Fruit fly (Drosophila melanogaster): ENCODE results near the gene t.

t gene

dm6 chrX:9250161-9250831 lies 27.2 kb upstream of the t start, which contains the start of gene CG17754 (continued):
- TF ChIP-seq trh (GFP tag; optimal IDR thresholded peaks at IDR 0.05) (no peak), sima (GFP tag; optimal IDR thresholded peaks at IDR 0.05) (no peak), jumu (GFP tag; optimal IDR thresholded peaks at IDR 0.05) (no peak), CG8290 (GFP tag; optimal IDR thresholded peaks at IDR 0.05) (peak; percentile 9), CG8290 (tag; optimal IDR thresholded peaks at IDR 0.05) (no peak), CG10959 (GFP tag; IDR thresholded peaks at IDR 0.05) (no peak), CG13624 (GFP tag; optimal IDR thresholded peaks at IDR 0.05) (no peak), sd (tag; optimal IDR thresholded peaks at IDR 0.05) (peak; percentile 85), CG3163 (GFP tag; optimal IDR thresholded peaks at IDR 0.05) (no peak), bbx (GFP tag; IDR thresholded peaks at IDR 0.05; ENCODE audit: partially characterized antibody) (no peak), CG13424 (tag; optimal IDR thresholded peaks at IDR 0.05) (no peak), CG12659 (GFP tag; optimal IDR thresholded peaks at IDR 0.05) (peak; percentile 27), bigmax (GFP tag; optimal IDR thresholded peaks at IDR 0.05) (no peak), CG9437 (GFP tag; optimal IDR thresholded peaks at IDR 0.05) (no peak), fd102C (GFP tag; optimal IDR thresholded peaks at IDR 0.05) (no peak), CG12219 (GFP tag; optimal IDR thresholded peaks at IDR 0.05) (no peak), ci (GFP tag; IDR thresholded peaks at IDR 0.05) (no peak), al (GFP tag; IDR thresholded peaks at IDR 0.05) (no peak), CG17385 (GFP tag; optimal IDR thresholded peaks at IDR 0.05) (no peak), mld (GFP tag; IDR thresholded peaks at IDR 0.05; ENCODE audit: partially characterized antibody) (no peak), CG3281 (GFP tag; optimal IDR thresholded peaks at IDR 0.05) (no peak), CrebB (tag; optimal IDR thresholded peaks at IDR 0.05) (no peak), CG17568 (GFP tag; optimal IDR thresholded peaks at IDR 0.05) (no peak), CG34376 (GFP tag; optimal IDR thresholded peaks at IDR 0.05) (no peak), CG4424 (GFP tag; optimal IDR thresholded peaks at IDR 0.05) (no peak), bowl (GFP tag; IDR thresholded peaks at IDR 0.05) (no peak), Opbp (GFP tag; IDR thresholded peaks at IDR 0.05; ENCODE audit: partially characterized antibody) (no peak), gt (GFP tag; IDR thresholded peaks at IDR 0.05) (no peak), Trl (optimal IDR thresholded peaks at IDR 0.05) (no peak), Trl (GFP tag; optimal IDR thresholded peaks at IDR 0.05) (no peak), crp (GFP tag; optimal IDR thresholded peaks at IDR 0.05) (peak; percentile 21 to 83), dm (GFP tag; optimal IDR thresholded peaks at IDR 0.05) (no peak), Ravus (GFP tag; IDR thresholded peaks at IDR 0.05) (no peak), cad (GFP tag; optimal IDR thresholded peaks at IDR 0.05) (no peak), CG43689 (GFP tag; IDR thresholded peaks at IDR 0.05) (no peak), CG7357 (GFP tag; IDR thresholded peaks at IDR 0.05) (no peak), Abd-B (GFP tag; optimal IDR thresholded peaks at IDR 0.05) (no peak), D19B (GFP tag; optimal IDR thresholded peaks at IDR 0.05) (no peak), zfh1 (GFP tag; IDR thresholded peaks at IDR 0.05) (no peak), CG9797 (GFP tag; optimal IDR thresholded peaks at IDR 0.05) (peak; percentile 78), chif (GFP tag; optimal IDR thresholded peaks at IDR 0.05) (no peak), CG14710 (tag; optimal IDR thresholded peaks at IDR 0.05) (peak; percentile 47), Atf-2 (GFP tag; optimal IDR thresholded peaks at IDR 0.05) (no peak), CG7963 (GFP tag; IDR thresholded peaks at IDR 0.05; ENCODE audit: partially characterized antibody) (no peak), CG4282 (GFP tag; optimal IDR thresholded peaks at IDR 0.05) (no peak), CG4404 (GFP tag; IDR thresholded peaks at IDR 0.05) (no peak), CG16813 (GFP tag; IDR thresholded peaks at IDR 0.05; ENCODE audit: partially characterized antibody) (peak; percentile 19; the same call in 1 of the 3 replicates), CG33557 (GFP tag; optimal IDR thresholded peaks at IDR 0.05) (no peak), CG30403 (GFP tag; optimal IDR thresholded peaks at IDR 0.05) (no peak), so (GFP tag; IDR thresholded peaks at IDR 0.05) (no peak), Elba2 (GFP tag; optimal IDR thresholded peaks at IDR 0.05) (peak; percentile 19)

Measured in whole organism, embryonic.